Worm (Caenorhabditis elegans) whole organism, L4 larva: ENCODE measurements around the gene gsto-2.

Source experiments
- F10B5.3 ChIP-seq: sonication (generic microtip); optimal IDR thresholded peaks from 2 replicates; lab custom pipeline; 2016; ENCODE audit warnings: mild to moderate bottlenecking, missing genetic modification characterization, missing compliant biosample characterization
- F37D6.2 ChIP-seq: sonication (generic microtip); optimal IDR thresholded peaks from 2 replicates; lab custom pipeline; 2016; ENCODE audit warnings: mild to moderate bottlenecking, missing genetic modification characterization, missing compliant biosample characterization
- T20F7.1 ChIP-seq: fragments of 200-800 bp; sonication (Bioruptor generic); optimal IDR thresholded peaks from 2 replicates; lab custom pipeline; 2018; ENCODE audit warnings: mild to moderate bottlenecking, missing genetic modification characterization, missing compliant biosample characterization
- T26A8.4 ChIP-seq: fragments of 200-800 bp; sonication (Bioruptor generic); IDR thresholded peaks from 2 replicates; pipeline ENCODE4 v1.3.6; 2022; ENCODE audit warnings: missing genetic modification characterization, missing compliant biosample characterization
- Y48G9A.11 ChIP-seq: fragments of 200-800 bp; sonication (Bioruptor generic); IDR thresholded peaks from 2 replicates; pipeline ENCODE4 v1.3.6; 2022; ENCODE audit warnings: missing genetic modification reagents, missing genetic modification characterization, missing compliant biosample characterization
- Y75B8A.6 ChIP-seq: fragments of 200-800 bp; sonication (Bioruptor generic); IDR thresholded peaks from 2 replicates; pipeline ENCODE4 v1.3.6; 2022; ENCODE audit warnings: missing genetic modification reagents, missing genetic modification characterization, missing compliant biosample characterization
- aha-1 ChIP-seq: fragments of 150-350 bp; peaks from one replicate; lab custom pipeline; 2014; ENCODE audit warnings: missing biosample characterization, missing genetic modification characterization
- cey-2 ChIP-seq: sonication (generic microtip); optimal IDR thresholded peaks from 3 replicates; lab custom pipeline; 2017; ENCODE audit warnings: missing genetic modification characterization, mild to moderate bottlenecking, missing compliant biosample characterization, antibody characterized with exemption, borderline replicate concordance; ENCODE audit not compliant: insufficient read depth
- ctbp-1 ChIP-seq: fragments of 200-800 bp; sonication (Bioruptor generic); IDR thresholded peaks from 2 replicates; pipeline ENCODE4 v1.3.6; 2022; ENCODE audit warnings: missing genetic modification reagents, missing genetic modification characterization, missing compliant biosample characterization
- daf-12 ChIP-seq: fragments of 150-350 bp; optimal IDR thresholded peaks from 2 replicates; lab custom pipeline; 2014; ENCODE audit warnings: missing biosample characterization, missing genetic modification reagents, missing genetic modification characterization
- daf-16 ChIP-seq, 3 experiments: sonication (generic microtip); optimal IDR thresholded peaks; 2 replicates each; lab custom pipeline; 2016 to 2017; ENCODE audit warnings: missing genetic modification characterization in 3 of 3, missing genetic modification reagents in 3 of 3, mild to moderate bottlenecking in 2 of 3, missing compliant biosample characterization in 2 of 3, missing biosample characterization in 1 of 3, moderate library complexity in 1 of 3
- dve-1 ChIP-seq: sonication (generic microtip); optimal IDR thresholded peaks from 2 replicates; lab custom pipeline; 2017; ENCODE audit warnings: antibody characterized with exemption, mild to moderate bottlenecking, missing genetic modification characterization, missing compliant biosample characterization; ENCODE audit not compliant: insufficient read depth
- hlh-11 ChIP-seq: fragments of 200-800 bp; sonication (Bioruptor generic); optimal IDR thresholded peaks from 2 replicates; lab custom pipeline; 2018; ENCODE audit warnings: mild to moderate bottlenecking, missing genetic modification characterization, missing compliant biosample characterization
- madf-9 ChIP-seq: fragments of 200-800 bp; sonication (Bioruptor generic); conservative IDR thresholded peaks from 2 replicates; pipeline ENCODE4 v1.3.6; 2022; ENCODE audit warnings: missing genetic modification reagents, missing genetic modification characterization, missing compliant biosample characterization
- mep-1 ChIP-seq: fragments of 150-350 bp; sonication (generic microtip); optimal IDR thresholded peaks from 3 replicates; lab custom pipeline; 2014; ENCODE audit warnings: missing biosample characterization, missing genetic modification characterization
- mes-2 ChIP-seq: sonication (generic microtip); optimal IDR thresholded peaks from 2 replicates; lab custom pipeline; 2016; ENCODE audit warnings: missing genotype, mild to moderate bottlenecking, missing genetic modification characterization, missing compliant biosample characterization; ENCODE audit not compliant: poor library complexity, severe bottlenecking
- nhr-10 ChIP-seq: fragments of 150-350 bp; optimal IDR thresholded peaks from 2 replicates; lab custom pipeline; 2014; ENCODE audit warnings: missing biosample characterization, missing genetic modification characterization
- nhr-102 ChIP-seq: sonication (generic microtip); optimal IDR thresholded peaks from 2 replicates; lab custom pipeline; 2016; ENCODE audit warnings: mild to moderate bottlenecking, missing genetic modification characterization, moderate library complexity, missing compliant biosample characterization
- nhr-237 ChIP-seq: sonication (generic microtip); optimal IDR thresholded peaks from 2 replicates; lab custom pipeline; 2017; ENCODE audit warnings: missing biosample characterization, missing genetic modification characterization
- nhr-25 ChIP-seq: sonication (generic microtip); optimal IDR thresholded peaks from 2 replicates; lab custom pipeline; 2017; ENCODE audit warnings: missing genetic modification characterization, mild to moderate bottlenecking, missing compliant biosample characterization, antibody characterized with exemption, moderate library complexity, borderline replicate concordance; ENCODE audit not compliant: insufficient read depth
- nhr-28 ChIP-seq: fragments of 150-350 bp; optimal IDR thresholded peaks from 2 replicates; lab custom pipeline; 2014; ENCODE audit warnings: missing biosample characterization, missing genetic modification characterization
- nhr-41 ChIP-seq: fragments of 200-800 bp; sonication (Bioruptor generic); IDR thresholded peaks from 2 replicates; pipeline ENCODE4 v1.3.6; 2022; ENCODE audit warnings: missing genetic modification reagents, missing genetic modification characterization, missing compliant biosample characterization
- nhr-42 ChIP-seq: fragments of 200-800 bp; sonication (Bioruptor generic); IDR thresholded peaks from 2 replicates; pipeline ENCODE4 v1.3.6; 2022; ENCODE audit warnings: missing genetic modification characterization, missing compliant biosample characterization
- nhr-76 ChIP-seq: fragments of 150-350 bp; optimal IDR thresholded peaks from 2 replicates; lab custom pipeline; 2014; ENCODE audit warnings: missing biosample characterization, missing genetic modification characterization
- nhr-77 ChIP-seq: fragments of 150-350 bp; optimal IDR thresholded peaks from 2 replicates; lab custom pipeline; 2014; ENCODE audit warnings: missing biosample characterization, missing genetic modification characterization
- pha-4 ChIP-seq, 2 experiments: fragments of 150-350 bp in 1 of 2; fragments of 200-800 bp in 1 of 2; sonication (Bioruptor generic) in 1 of 2; IDR thresholded peaks in 1 of 2; optimal IDR thresholded peaks in 1 of 2; 2 replicates each; pipeline versions ENCODE4 v1.3.6 to Lab custom; 2014 to 2022; ENCODE audit warnings: missing genetic modification characterization in 2 of 2, missing genetic modification reagents in 2 of 2, missing biosample characterization in 1 of 2, missing compliant biosample characterization in 1 of 2
- unc-39 ChIP-seq: sonication (generic microtip); optimal IDR thresholded peaks from 2 replicates; lab custom pipeline; 2017; ENCODE audit warnings: missing biosample characterization, missing genetic modification characterization
- unc-62 ChIP-seq, 3 experiments: fragments of 150-350 bp in 1 of 3; sonication (generic microtip); optimal IDR thresholded peaks in 2 of 3; peaks in 1 of 3; 1 replicate in 1 of 3; 2 replicates in 2 of 3; lab custom pipeline; 2014 to 2017; ENCODE audit warnings: missing biosample characterization in 3 of 3, missing genetic modification characterization in 3 of 3, missing genetic modification reagents in 3 of 3, missing genotype in 1 of 3

The gsto-2 gene

ce11 chrIII:8597770-8598169 is 43.2 kb downstream of the gsto-2 start, which contains the start of gene ztf-30:
Gene ztf-30, minus strand, starts transcription at chrIII:8597870.
- TF ChIP-seq mep-1 (no peak), nhr-41 (GFP tag; lab: Robert Waterston, UW) (no peak), T26A8.4 (GFP tag; lab: Robert Waterston, UW) (no peak), cey-2 (tag; lab: Kevin White, UChicago) (no peak)

DNA sequence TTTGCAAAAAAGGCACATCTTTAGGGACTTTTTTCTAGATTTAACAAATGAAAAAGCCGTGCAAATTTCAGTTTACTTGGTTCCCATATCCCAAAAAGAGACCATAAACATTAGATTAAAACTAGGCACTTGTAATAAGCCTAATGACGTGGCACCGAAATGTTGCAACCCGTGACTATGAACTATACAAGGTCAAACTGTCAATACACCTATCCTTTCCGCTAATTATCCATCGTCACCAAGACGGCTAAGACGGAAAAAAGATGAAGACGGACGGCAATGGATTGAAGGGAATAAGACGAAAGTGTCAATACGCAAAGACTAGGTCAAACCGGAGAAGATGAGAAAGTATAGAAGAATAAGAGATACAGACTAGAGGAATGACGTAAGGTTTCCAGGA is 44.4 kb downstream of the gsto-2 start:
- TF ChIP-seq unc-39 (tag; lab: Kevin White, UChicago) (no peak), unc-62 (GFP tag; optimal IDR thresholded peaks at IDR 0.05 in 1 of 2; lab: Kevin White, UChicago) (peak in 1 of 2 experiments; percentile 50), unc-62 (tag; optimal IDR thresholded peaks at IDR 0.05; lab: Kevin White, UChicago) (no peak), hlh-11 (tag; lab: Kevin White, UChicago) (peak; percentile 4), Y75B8A.6 (GFP tag; lab: Robert Waterston, UW) (no peak), nhr-77 (tag; lab: Kevin White, UChicago) (no peak), nhr-25 (peak; percentile 26), pha-4 (GFP tag; IDR thresholded peaks at IDR 0.05; lab: Robert Waterston, UW) (no peak), pha-4 (tag; optimal IDR thresholded peaks at IDR 0.05; lab: Kevin White, UChicago) (no peak), aha-1 (tag; lab: Kevin White, UChicago) (peak; percentile 1), nhr-28 (peak; percentile 38)

ce11 chrIII:8602148-8602547 is 47.6 kb downstream of the gsto-2 start:
- no peak for TF ChIP-seq nhr-76 (tag; lab: Kevin White, UChicago)
- no peak for TF ChIP-seq daf-12 (tag; lab: Kevin White, UChicago)
- TF ChIP-seq madf-9 (GFP tag; lab: Robert Waterston, UW), result no peak
- TF ChIP-seq T20F7.1, result no peak
- TF ChIP-seq nhr-41 (GFP tag; lab: Robert Waterston, UW), result no peak
- no peak for TF ChIP-seq dve-1 (tag; lab: Kevin White, UChicago)
- TF ChIP-seq nhr-42, result no peak
- TF ChIP-seq ctbp-1 (GFP tag; lab: Robert Waterston, UW), result no peak
- TF ChIP-seq mes-2, result no peak
- no peak for TF ChIP-seq nhr-102 (tag; lab: Kevin White, UChicago)
- TF ChIP-seq daf-16 (GFP tag; optimal IDR thresholded peaks at IDR 0.05; lab: Kevin White, UChicago), result no peak
- no peak for TF ChIP-seq daf-16 (tag; optimal IDR thresholded peaks at IDR 0.05; lab: Kevin White, UChicago)
- TF ChIP-seq F10B5.3, result no peak
- TF ChIP-seq nhr-10 (tag; lab: Kevin White, UChicago), result no peak
- TF ChIP-seq nhr-237 (tag; lab: Kevin White, UChicago), result no peak
- TF ChIP-seq hlh-11 (tag; lab: Kevin White, UChicago), result no peak
- no peak for TF ChIP-seq F37D6.2
- TF ChIP-seq Y48G9A.11 (GFP tag; lab: Robert Waterston, UW), result no peak
